Worm (Caenorhabditis elegans) whole organism, young adult: ENCODE measurements around the gene ZC374.2.

Source experiments
- F23B12.7 ChIP-seq: sonication (generic microtip); optimal IDR thresholded peaks from 2 replicates; lab custom pipeline; 2017; ENCODE audit warnings: missing genetic modification characterization, mild to moderate bottlenecking, missing compliant biosample characterization, antibody characterized with exemption, moderate library complexity; ENCODE audit not compliant: insufficient read depth
- ceh-91 ChIP-seq: fragments of 200-800 bp; sonication (Bioruptor generic); IDR thresholded peaks from 2 replicates; pipeline ENCODE4 v1.3.6; 2022; ENCODE audit warnings: missing genetic modification reagents, missing genetic modification characterization, missing compliant biosample characterization
- dpl-1 ChIP-seq: fragments of 150-350 bp; optimal IDR thresholded peaks from 2 replicates; lab custom pipeline; 2014; ENCODE audit warnings: missing biosample characterization, missing genetic modification reagents, missing genetic modification characterization
- fkh-3 ChIP-seq: sonication (generic microtip); optimal IDR thresholded peaks from 2 replicates; lab custom pipeline; 2016; ENCODE audit warnings: mild to moderate bottlenecking, missing genetic modification characterization, missing compliant biosample characterization
- let-526 ChIP-seq: fragments of 200-800 bp; sonication (Bioruptor generic); IDR thresholded peaks from 2 replicates; pipeline ENCODE4 v1.3.6; 2022; ENCODE audit warnings: missing genetic modification reagents, missing genetic modification characterization, missing compliant biosample characterization
- mxl-1 ChIP-seq: sonication (generic microtip); optimal IDR thresholded peaks from 2 replicates; lab custom pipeline; 2016; ENCODE audit warnings: missing genetic modification characterization, missing compliant biosample characterization
- nhr-90 ChIP-seq: sonication (generic microtip); optimal IDR thresholded peaks from 2 replicates; lab custom pipeline; 2016; ENCODE audit warnings: missing genotype, mild to moderate bottlenecking, missing genetic modification characterization, missing compliant biosample characterization
- snpc-1.3 ChIP-seq: sonication (generic microtip); optimal IDR thresholded peaks from 2 replicates; lab custom pipeline; 2017; ENCODE audit warnings: missing genetic modification characterization, mild to moderate bottlenecking, missing compliant biosample characterization, antibody characterized with exemption, moderate library complexity, missing genotype, missing genetic modification reagents; ENCODE audit not compliant: insufficient read depth
- xnd-1 ChIP-seq: sonication (generic microtip); optimal IDR thresholded peaks from 2 replicates; lab custom pipeline; 2016; ENCODE audit warnings: missing genotype, missing genetic modification reagents, missing genetic modification characterization, missing compliant biosample characterization
- ztf-22 ChIP-seq: fragments of 200-800 bp; sonication (Bioruptor generic); optimal IDR thresholded peaks from 2 replicates; lab custom pipeline; 2018; ENCODE audit warnings: mild to moderate bottlenecking, missing genetic modification characterization, moderate library complexity, missing compliant biosample characterization

DNA sequence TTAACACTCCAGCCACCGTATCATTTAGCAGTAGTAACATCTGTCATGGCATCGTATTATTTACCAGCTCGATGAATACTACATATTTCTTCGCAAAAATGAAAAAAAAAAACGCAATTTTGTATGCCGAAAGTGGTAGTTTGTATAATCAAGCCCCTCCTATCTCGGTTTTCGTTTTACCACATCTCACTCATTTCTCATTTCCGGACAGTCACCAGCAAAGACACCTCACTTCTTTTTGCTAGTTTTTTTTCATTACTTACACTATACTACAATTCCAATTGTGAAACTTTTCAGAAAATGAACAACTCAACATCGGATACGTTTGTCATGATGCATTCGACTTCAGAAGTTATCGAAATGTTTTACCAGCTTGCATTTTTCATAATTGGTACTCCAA lies 1.9 kb upstream of the ZC374.2 start, which contains the start of gene gnrr-3:
- TF ChIP-seq ztf-22 (GFP tag; lab: Kevin White, UChicago) (no peak), nhr-90 (tag; lab: Kevin White, UChicago) (no peak), ceh-91 (GFP tag; lab: Robert Waterston, UW) (no peak), xnd-1 (tag; lab: Kevin White, UChicago) (no peak), F23B12.7 (tag; lab: Kevin White, UChicago) (no peak), let-526 (no peak), fkh-3 (tag; lab: Kevin White, UChicago) (no peak), mxl-1 (no peak), dpl-1 (GFP tag; lab: Kevin White, UChicago) (no peak), snpc-1.3 (tag; lab: Kevin White, UChicago) (no peak)
